Worm (Caenorhabditis elegans) whole organism, L1 larva: ENCODE measurements around the gene nhr-28.

Source experiments
- C04F5.9 ChIP-seq: sonication (generic microtip); optimal IDR thresholded peaks from 2 replicates; lab custom pipeline; 2016; ENCODE audit warnings: missing genetic modification characterization, missing compliant biosample characterization
- C16A3.4 ChIP-seq: fragments of 150-350 bp; optimal IDR thresholded peaks from 2 replicates; lab custom pipeline; 2014; ENCODE audit warnings: missing biosample characterization, missing genetic modification characterization
- Y116A8C.19 ChIP-seq: sonication (generic microtip); optimal IDR thresholded peaks from 2 replicates; lab custom pipeline; 2016; ENCODE audit warnings: missing compliant biosample characterization, missing genetic modification characterization, borderline replicate concordance
- aha-1 ChIP-seq: fragments of 150-350 bp; optimal IDR thresholded peaks from 2 replicates; lab custom pipeline; 2014; ENCODE audit warnings: missing biosample characterization, missing genetic modification characterization
- alr-1 ChIP-seq: fragments of 200-800 bp; sonication (Bioruptor generic); optimal IDR thresholded peaks from 2 replicates; lab custom pipeline; 2018; ENCODE audit warnings: borderline replicate concordance, mild to moderate bottlenecking, missing genetic modification characterization, missing compliant biosample characterization
- ama-1 ChIP-seq: fragments of 150-350 bp; optimal IDR thresholded peaks from 2 replicates; lab custom pipeline; 2014
- blmp-1 ChIP-seq: fragments of 150-350 bp; optimal IDR thresholded peaks from 2 replicates; lab custom pipeline; 2014; ENCODE audit warnings: missing biosample characterization, missing genetic modification characterization
- ceh-63 ChIP-seq: fragments of 200-800 bp; sonication (Bioruptor generic); optimal IDR thresholded peaks from 2 replicates; lab custom pipeline; 2018; ENCODE audit warnings: mild to moderate bottlenecking, missing genetic modification characterization, missing compliant biosample characterization
- ceh-82 ChIP-seq, 3 experiments: fragments of 150-350 bp in 1 of 3; sonication (generic microtip) in 2 of 3; optimal IDR thresholded peaks; 2 replicates each; lab custom pipeline; 2014 to 2017; ENCODE audit warnings: missing biosample characterization in 3 of 3, missing genetic modification characterization in 3 of 3
- ces-1 ChIP-seq: fragments of 150-350 bp; optimal IDR thresholded peaks from 2 replicates; lab custom pipeline; 2014; ENCODE audit warnings: missing biosample characterization, missing genetic modification reagents, missing genetic modification characterization
- dpl-1 ChIP-seq, 3 experiments: fragments of 150-350 bp in 2 of 3; sonication (generic microtip) in 1 of 3; optimal IDR thresholded peaks; 2 replicates each; lab custom pipeline; 2014 to 2017; ENCODE audit warnings: missing biosample characterization in 3 of 3, missing genetic modification characterization in 3 of 3, missing genetic modification reagents in 3 of 3
- efl-1 ChIP-seq, 4 experiments: fragments of 150-350 bp; optimal IDR thresholded peaks in 3 of 4; peaks in 1 of 4; 1 replicate in 1 of 4; 2 replicates in 3 of 4; lab custom pipeline; 2014; ENCODE audit warnings: missing biosample characterization in 2 of 4, missing genetic modification characterization in 2 of 4, missing genetic modification reagents in 2 of 4
- efl-3 ChIP-seq: fragments of 200-800 bp; sonication (Bioruptor generic); optimal IDR thresholded peaks from 2 replicates; lab custom pipeline; 2018; ENCODE audit warnings: mild to moderate bottlenecking, missing genetic modification characterization, missing compliant biosample characterization
- egl-13 ChIP-seq: sonication (generic microtip); optimal IDR thresholded peaks from 2 replicates; lab custom pipeline; 2016; ENCODE audit warnings: missing genotype, missing genetic modification reagents, missing genetic modification characterization, missing compliant biosample characterization
- egl-27 ChIP-seq, 2 experiments: fragments of 150-350 bp in 1 of 2; sonication (generic microtip); optimal IDR thresholded peaks; 3 replicates each; lab custom pipeline; 2017 to 2018; ENCODE audit warnings: missing biosample characterization in 2 of 2, missing genetic modification characterization in 2 of 2, missing genetic modification reagents in 2 of 2
- fkh-10 ChIP-seq: sonication (generic microtip); optimal IDR thresholded peaks from 2 replicates; lab custom pipeline; 2017; ENCODE audit warnings: missing biosample characterization, missing genetic modification reagents, missing genetic modification characterization
- fkh-4 ChIP-seq: sonication (generic microtip); optimal IDR thresholded peaks from 2 replicates; lab custom pipeline; 2016; ENCODE audit warnings: missing compliant biosample characterization, missing genetic modification characterization, borderline replicate concordance
- fkh-8 ChIP-seq: sonication (generic microtip); optimal IDR thresholded peaks from 2 replicates; lab custom pipeline; 2016; ENCODE audit warnings: mild to moderate bottlenecking, missing genetic modification characterization, missing compliant biosample characterization
- fos-1 ChIP-seq: fragments of 150-350 bp; optimal IDR thresholded peaks from 2 replicates; lab custom pipeline; 2014; ENCODE audit warnings: missing biosample characterization, missing genetic modification characterization
- grh-1 ChIP-seq: fragments of 200-800 bp; sonication (Bioruptor generic); IDR thresholded peaks from 2 replicates; pipeline ENCODE4 v1.3.6; 2022; ENCODE audit warnings: missing genetic modification reagents, missing genetic modification characterization, missing compliant biosample characterization
- hlh-4 ChIP-seq: sonication (generic microtip); optimal IDR thresholded peaks from 2 replicates; lab custom pipeline; 2016; ENCODE audit warnings: mild to moderate bottlenecking, missing genetic modification characterization, missing compliant biosample characterization
- jun-1 ChIP-seq: fragments of 150-350 bp; optimal IDR thresholded peaks from 2 replicates; lab custom pipeline; 2014; ENCODE audit warnings: missing biosample characterization, missing genetic modification reagents, missing genetic modification characterization
- lin-14 ChIP-seq: fragments of 200-800 bp; sonication (Bioruptor generic); optimal IDR thresholded peaks from 2 replicates; lab custom pipeline; 2018; ENCODE audit warnings: mild to moderate bottlenecking, missing genetic modification characterization, moderate library complexity, missing compliant biosample characterization
- lin-35 ChIP-seq, 2 experiments: fragments of 150-350 bp; optimal IDR thresholded peaks; 2 replicates each; lab custom pipeline; 2014; ENCODE audit warnings: missing biosample characterization in 2 of 2, missing genetic modification characterization in 2 of 2, missing genetic modification reagents in 2 of 2
- lin-39 ChIP-seq: fragments of 150-350 bp; optimal IDR thresholded peaks from 2 replicates; lab custom pipeline; 2014; ENCODE audit warnings: missing biosample characterization, missing genetic modification reagents, missing genetic modification characterization
- lir-3 ChIP-seq: sonication (generic microtip); optimal IDR thresholded peaks from 2 replicates; lab custom pipeline; 2016; ENCODE audit warnings: mild to moderate bottlenecking, missing genetic modification characterization, moderate library complexity, missing compliant biosample characterization; ENCODE audit not compliant: poor library complexity
- lsy-2 ChIP-seq, 2 experiments: fragments of 150-350 bp; optimal IDR thresholded peaks; 2 replicates each; lab custom pipeline; 2014; ENCODE audit warnings: missing biosample characterization in 2 of 2, missing genetic modification characterization in 2 of 2
- mef-2 ChIP-seq: fragments of 150-350 bp; optimal IDR thresholded peaks from 2 replicates; lab custom pipeline; 2014; ENCODE audit warnings: missing biosample characterization, missing genetic modification characterization
- nhr-11 ChIP-seq: fragments of 150-350 bp; optimal IDR thresholded peaks from 2 replicates; lab custom pipeline; 2014; ENCODE audit warnings: missing biosample characterization, missing genetic modification characterization
- nhr-12 ChIP-seq: sonication (generic microtip); optimal IDR thresholded peaks from 2 replicates; lab custom pipeline; 2017; ENCODE audit warnings: missing biosample characterization, missing genetic modification characterization
- nhr-19 ChIP-seq: fragments of 200-800 bp; sonication (Bioruptor generic); conservative IDR thresholded peaks from 2 replicates; pipeline ENCODE4 v1.3.6; 2022; ENCODE audit warnings: missing genetic modification characterization, missing compliant biosample characterization
- nhr-20 ChIP-seq: sonication (generic microtip); optimal IDR thresholded peaks from 2 replicates; lab custom pipeline; 2016; ENCODE audit warnings: mild to moderate bottlenecking, missing genetic modification characterization, missing compliant biosample characterization
- nhr-28 ChIP-seq: fragments of 150-350 bp; optimal IDR thresholded peaks from 2 replicates; lab custom pipeline; 2014; ENCODE audit warnings: missing biosample characterization, missing genetic modification characterization
- nhr-47 ChIP-seq: sonication (generic microtip); optimal IDR thresholded peaks from 2 replicates; lab custom pipeline; 2016; ENCODE audit warnings: mild to moderate bottlenecking, missing genetic modification characterization, moderate library complexity, missing compliant biosample characterization
- nhr-76 ChIP-seq: sonication (generic microtip); optimal IDR thresholded peaks from 2 replicates; lab custom pipeline; 2017; ENCODE audit warnings: missing biosample characterization, missing genetic modification characterization
- nhr-77 ChIP-seq: fragments of 150-350 bp; optimal IDR thresholded peaks from 2 replicates; lab custom pipeline; 2014; ENCODE audit warnings: missing biosample characterization, missing genetic modification characterization
- nhr-85 ChIP-seq: sonication (generic microtip); peaks from one replicate; lab custom pipeline; 2016; ENCODE audit warnings: missing genetic modification characterization, inconsistent platforms, missing compliant biosample characterization
- nhr-90 ChIP-seq: sonication (generic microtip); optimal IDR thresholded peaks from 2 replicates; lab custom pipeline; 2016; ENCODE audit warnings: mild to moderate bottlenecking, missing genetic modification characterization, missing compliant biosample characterization; ENCODE audit not compliant: poor library complexity
- pag-3 ChIP-seq: sonication (generic microtip); optimal IDR thresholded peaks from 2 replicates; lab custom pipeline; 2017; ENCODE audit warnings: missing genetic modification characterization, mild to moderate bottlenecking, missing compliant biosample characterization, antibody characterized with exemption, borderline replicate concordance; ENCODE audit not compliant: insufficient read depth
- pax-3 ChIP-seq: fragments of 200-800 bp; sonication (Bioruptor generic); optimal IDR thresholded peaks from 2 replicates; lab custom pipeline; 2018; ENCODE audit warnings: mild to moderate bottlenecking, missing genetic modification characterization, moderate library complexity, missing compliant biosample characterization
- pqm-1 ChIP-seq: sonication (generic microtip); optimal IDR thresholded peaks from 3 replicates; lab custom pipeline; 2017; ENCODE audit warnings: missing biosample characterization, missing genetic modification characterization
- snpc-4 ChIP-seq: fragments of 150-350 bp; optimal IDR thresholded peaks from 2 replicates; lab custom pipeline; 2014; ENCODE audit warnings: missing biosample characterization, missing genetic modification characterization
- snu-23 ChIP-seq: sonication (generic microtip); optimal IDR thresholded peaks from 2 replicates; lab custom pipeline; 2016; ENCODE audit warnings: missing genetic modification characterization, missing compliant biosample characterization
- swsn-7 ChIP-seq: sonication (generic microtip); optimal IDR thresholded peaks from 2 replicates; lab custom pipeline; 2016; ENCODE audit warnings: missing genetic modification characterization, missing compliant biosample characterization
- unc-62 ChIP-seq: fragments of 150-350 bp; optimal IDR thresholded peaks from 2 replicates; lab custom pipeline; 2014; ENCODE audit warnings: missing biosample characterization, missing genetic modification reagents, missing genetic modification characterization
- unc-86 ChIP-seq: sonication (generic microtip); optimal IDR thresholded peaks from 2 replicates; lab custom pipeline; 2016; ENCODE audit warnings: missing genetic modification characterization, missing compliant biosample characterization
- xbp-1 ChIP-seq: sonication (generic microtip); optimal IDR thresholded peaks from 2 replicates; lab custom pipeline; 2016; ENCODE audit warnings: missing genetic modification characterization, missing compliant biosample characterization

The nhr-28 gene

ce11 chrX:16342256-16342655, 12.5 kb upstream of the nhr-28 start:
- no peak for TF ChIP-seq ama-1
- no peak for TF ChIP-seq nhr-28
- peak in 1 of 3 experiments; percentile 13 for TF ChIP-seq ceh-82 (tag; optimal IDR thresholded peaks at IDR 0.05; lab: Kevin White, UChicago)
- no peak for TF ChIP-seq efl-1 (optimal IDR thresholded peaks at IDR 0.05; lab: Kevin White, UChicago)
- TF ChIP-seq efl-1 (GFP tag; optimal IDR thresholded peaks at IDR 0.05 in 1 of 2; lab: Kevin White, UChicago) = no peak
- TF ChIP-seq hlh-4 (tag; lab: Kevin White, UChicago) = no peak
- no peak for TF ChIP-seq Y116A8C.19 (tag; lab: Kevin White, UChicago)
- no peak for TF ChIP-seq grh-1 (GFP tag; lab: Robert Waterston, UW)
- no peak for TF ChIP-seq nhr-19 (GFP tag; lab: Robert Waterston, UW)
- no peak for TF ChIP-seq egl-27 (tag; optimal IDR thresholded peaks at IDR 0.05; lab: Kevin White, UChicago)
- no peak for TF ChIP-seq lsy-2 (tag; optimal IDR thresholded peaks at IDR 0.05; lab: Kevin White, UChicago)
- no peak for TF ChIP-seq nhr-90
- TF ChIP-seq unc-62 (GFP tag; lab: Kevin White, UChicago) = no peak
- TF ChIP-seq xbp-1 (tag; lab: Kevin White, UChicago) = no peak
- TF ChIP-seq lir-3 (tag; lab: Kevin White, UChicago) = no peak
- no peak for TF ChIP-seq blmp-1 (tag; lab: Kevin White, UChicago)
- no peak for TF ChIP-seq dpl-1 (GFP tag; optimal IDR thresholded peaks at IDR 0.05; lab: Kevin White, UChicago)
- no peak for TF ChIP-seq nhr-11 (tag; lab: Kevin White, UChicago)
- no peak for TF ChIP-seq nhr-47 (tag; lab: Kevin White, UChicago)
- no peak for TF ChIP-seq fkh-4 (tag; lab: Kevin White, UChicago)
- no peak for TF ChIP-seq snpc-4 (tag; lab: Kevin White, UChicago)
- TF ChIP-seq nhr-85 (tag; lab: Kevin White, UChicago) = no peak
- TF ChIP-seq aha-1 = no peak
- peak; percentile 15 for TF ChIP-seq snu-23 (GFP tag; lab: Kevin White, UChicago)
- TF ChIP-seq ceh-63 (GFP tag; lab: Kevin White, UChicago) = no peak
- no peak for TF ChIP-seq C04F5.9
- no peak for TF ChIP-seq pag-3 (tag; lab: Kevin White, UChicago)
- no peak for TF ChIP-seq alr-1 (tag; lab: Kevin White, UChicago)
- TF ChIP-seq nhr-77 = no peak
- TF ChIP-seq nhr-12 (tag; lab: Kevin White, UChicago) = no peak
- peak; percentile 50 for TF ChIP-seq lin-14 (GFP tag; lab: Kevin White, UChicago)
- no peak for TF ChIP-seq nhr-20 (tag; lab: Kevin White, UChicago)
- no peak for TF ChIP-seq jun-1 (tag; lab: Kevin White, UChicago)
- TF ChIP-seq egl-13 (tag; lab: Kevin White, UChicago) = no peak
- TF ChIP-seq unc-86 (tag; lab: Kevin White, UChicago) = peak; percentile 2
- no peak for TF ChIP-seq fkh-10
- TF ChIP-seq fos-1 (tag; lab: Kevin White, UChicago) = no peak
- TF ChIP-seq nhr-76 (tag; lab: Kevin White, UChicago) = no peak
- no peak for TF ChIP-seq C16A3.4
- no peak for TF ChIP-seq lin-39 (tag; lab: Kevin White, UChicago)
- TF ChIP-seq pqm-1 (tag; lab: Kevin White, UChicago) = no peak
- peak; percentile 12 for TF ChIP-seq fkh-8 (tag; lab: Kevin White, UChicago)
- no peak for TF ChIP-seq lin-35 (GFP tag; optimal IDR thresholded peaks at IDR 0.05; lab: Kevin White, UChicago)
- TF ChIP-seq ces-1 (GFP tag; lab: Kevin White, UChicago) = no peak
- TF ChIP-seq pax-3 (tag; lab: Kevin White, UChicago) = no peak
- no peak for TF ChIP-seq mef-2
- TF ChIP-seq swsn-7 (tag; lab: Kevin White, UChicago) = peak; percentile 15
- TF ChIP-seq efl-3 (GFP tag; lab: Kevin White, UChicago) = no peak
